Worm (Caenorhabditis elegans): ENCODE data around the gene F22E5.8.
"Not testable (repeated sequence)": the region's sequence is repeated elsewhere in the genome, so short reads cannot be mapped to it uniquely, and the experiment has no call there.

F22E5.8 gene

ce11 chrII:2686985-2687675 is 47.3 kb downstream of the F22E5.8 start, which contains the start of the genes sup-9 and nspf-1 (continued):
- peak; percentile 63 for TF ChIP-seq fkh-10 (GFP tag; optimal IDR thresholded peaks at IDR 0.05)
- no peak for TF ChIP-seq nhr-28 (tag; optimal IDR thresholded peaks at IDR 0.05)
- no peak for TF ChIP-seq lin-15B (tag; optimal IDR thresholded peaks at IDR 0.05)
- no peak for TF ChIP-seq efl-3 (GFP tag; optimal IDR thresholded peaks at IDR 0.05)
- no peak for TF ChIP-seq nhr-76 (tag; optimal IDR thresholded peaks at IDR 0.05)
- TF ChIP-seq Y116A8C.19 (tag; optimal IDR thresholded peaks at IDR 0.05; ENCODE audit: borderline replicate concordance): no peak
- TF ChIP-seq nhr-84 (tag; optimal IDR thresholded peaks at IDR 0.05): no peak
- peak; percentile 95 for TF ChIP-seq dsc-1 (tag; optimal IDR thresholded peaks at IDR 0.05)
- no peak for TF ChIP-seq skn-1 (tag; optimal IDR thresholded peaks at IDR 0.05)
- no peak for TF ChIP-seq tbx-2 (tag; optimal IDR thresholded peaks at IDR 0.05)
- no peak for TF ChIP-seq hlh-17 (GFP tag; optimal IDR thresholded peaks at IDR 0.05; ENCODE audit: borderline replicate concordance)
- no peak for TF ChIP-seq nhr-237 (tag; optimal IDR thresholded peaks at IDR 0.05)
- TF ChIP-seq mef-2 (tag; optimal IDR thresholded peaks at IDR 0.05): no peak
- TF ChIP-seq nhr-20 (tag; optimal IDR thresholded peaks at IDR 0.05): no peak
- TF ChIP-seq ceh-63 (GFP tag; optimal IDR thresholded peaks at IDR 0.05): no peak
- peak; percentile 32 for TF ChIP-seq swsn-7 (tag; optimal IDR thresholded peaks at IDR 0.05)
- peak; percentile 43 for TF ChIP-seq nhr-19 (GFP tag; conservative IDR thresholded peaks at IDR 0.05)
- no peak for TF ChIP-seq elt-3 (tag; optimal IDR thresholded peaks at IDR 0.05)
- no peak for TF ChIP-seq mab-9 (GFP tag; IDR thresholded peaks at IDR 0.05)
- TF ChIP-seq zip-4 (GFP tag; optimal IDR thresholded peaks at IDR 0.05): no peak
- TF ChIP-seq rnt-1 (tag; optimal IDR thresholded peaks at IDR 0.05): peak; percentile 73

- TF ChIP-seq dpl-1 (GFP tag; optimal IDR thresholded peaks at IDR 0.05); irx-1 (tag; optimal IDR thresholded peaks at IDR 0.05); mdl-1 (tag; optimal IDR thresholded peaks at IDR 0.05): not testable (repeated sequence)
These were observed 48.8 kb downstream of the F22E5.8 start, which contains the start of gene nspf-2 for ce11 chrII:2688616-2689015. Gene nspf-2 (plus strand): TSS chrII:2688916.

- TF ChIP-seq ceh-90 (tag; optimal IDR thresholded peaks at IDR 0.05) (no peak), fos-1 (tag; optimal IDR thresholded peaks at IDR 0.05) (no peak), lin-15B (tag; optimal IDR thresholded peaks at IDR 0.05) (no peak)
These were observed 50.2 kb downstream of the F22E5.8 start, which contains the start of gene nspf-3 for ce11 chrII:2690080-2690479. Gene nspf-3 (minus strand): TSS chrII:2690180.
